Worm (Caenorhabditis elegans): ENCODE data around the gene acp-7.

DNA sequence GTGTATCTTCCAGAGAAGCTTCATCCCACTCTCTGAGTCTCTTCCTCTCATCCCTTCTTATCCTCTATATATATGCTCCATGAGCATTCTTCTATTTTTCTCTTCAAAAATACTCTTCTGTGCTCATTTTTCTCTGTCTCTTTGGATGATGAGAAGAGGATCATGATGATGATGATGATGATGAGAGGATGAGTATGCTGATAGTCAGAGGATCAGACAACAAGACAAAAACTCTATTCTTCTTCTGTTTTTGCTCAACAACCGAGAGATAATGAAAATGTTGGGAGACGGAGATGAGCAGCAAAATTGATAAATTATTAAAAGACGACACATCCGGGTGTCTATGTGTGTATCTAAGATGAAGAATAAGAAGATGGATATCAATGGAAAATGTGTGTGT, 38.2 kb downstream of the acp-7 start:
- TF ChIP-seq attf-4 (tag; optimal IDR thresholded peaks at IDR 0.05) = no peak
- no peak for TF ChIP-seq aly-2 (tag; optimal IDR thresholded peaks at IDR 0.05)
- TF ChIP-seq dve-1 (tag; optimal IDR thresholded peaks at IDR 0.05; ENCODE audit: insufficient read depth) = no peak
